Fruit fly (Drosophila melanogaster): Measurements from ENCODE around the gene CG10864.

CG10864 gene

dm6 chr3R:18456196-18456781 lies 44.9 kb upstream of the CG10864 start (continued):
- no peak for TF ChIP-seq Ets65A (GFP tag)
- TF ChIP-seq CG17912 (GFP tag; optimal IDR thresholded peaks at IDR 0.05), result no peak
- no peak for TF ChIP-seq CG10462 (GFP tag; optimal IDR thresholded peaks at IDR 0.05)
- TF ChIP-seq bowl (GFP tag; IDR thresholded peaks at IDR 0.05), result no peak
- no peak for TF ChIP-seq CG17802 (tag; optimal IDR thresholded peaks at IDR 0.05)
- TF ChIP-seq Dbx (GFP tag; IDR thresholded peaks at IDR 0.05), result 0 out of 3 replicates have a peak, but pooled peaks have one; percentile 25
- peak; percentile 12 for TF ChIP-seq maf-S (GFP tag; optimal IDR thresholded peaks at IDR 0.05)
- TF ChIP-seq E2f1 (GFP tag; IDR thresholded peaks at IDR 0.05), result peak; percentile 48; the same call in 1 of the 2 replicates
- TF ChIP-seq CG32767 (GFP tag; IDR thresholded peaks at IDR 0.05), result peak; percentile 50; the same call in 1 of the 2 replicates
- TF ChIP-seq Nf-YA (GFP tag; IDR thresholded peaks at IDR 0.05), result peak; percentile 45; the same call in 1 of the 2 replicates
- TF ChIP-seq CG8944 (GFP tag; optimal IDR thresholded peaks at IDR 0.05), result no peak
- TF ChIP-seq scrt (GFP tag; optimal IDR thresholded peaks at IDR 0.05), result no peak
- TF ChIP-seq CG9876 (GFP tag; optimal IDR thresholded peaks at IDR 0.05), result no peak
- TF ChIP-seq CG6175 (GFP tag; IDR thresholded peaks at IDR 0.05), result no peak
- TF ChIP-seq hth (optimal IDR thresholded peaks at IDR 0.05), result no peak
- no peak for TF ChIP-seq chm (GFP tag; IDR thresholded peaks at IDR 0.05)
- no peak for TF ChIP-seq dan (GFP tag; IDR thresholded peaks at IDR 0.05)
- TF ChIP-seq peb (GFP tag; IDR thresholded peaks at IDR 0.05), result peak; percentile 33; the same call in 1 of the 2 replicates
- no peak for TF ChIP-seq CG10543 (GFP tag; optimal IDR thresholded peaks at IDR 0.05)
- no peak for TF ChIP-seq CG7987 (GFP tag; optimal IDR thresholded peaks at IDR 0.05)
- peak; percentile 63 for TF ChIP-seq CG7786 (GFP tag; optimal IDR thresholded peaks at IDR 0.05)
- TF ChIP-seq ci (GFP tag; IDR thresholded peaks at IDR 0.05), result peak; percentile 64; the same call in 1 of the 3 replicates
- peak; percentile 8 for TF ChIP-seq jumu (GFP tag; optimal IDR thresholded peaks at IDR 0.05)
- no peak for TF ChIP-seq CTCF (GFP tag; optimal IDR thresholded peaks at IDR 0.05)
- no peak for TF ChIP-seq HmgD (GFP tag; optimal IDR thresholded peaks at IDR 0.05)
- no peak for TF ChIP-seq cas (GFP tag; IDR thresholded peaks at IDR 0.05)
- no peak for TF ChIP-seq CG13894 (tag; optimal IDR thresholded peaks at IDR 0.05)
- TF ChIP-seq Dek (tag; optimal IDR thresholded peaks at IDR 0.05), result no peak
- TF ChIP-seq Ada2b (GFP tag; IDR thresholded peaks at IDR 0.05), result peak; percentile 63
- TF ChIP-seq CG11504 (tag; optimal IDR thresholded peaks at IDR 0.05), result peak; percentile 58
- no peak for TF ChIP-seq kni (GFP tag; optimal IDR thresholded peaks at IDR 0.05)
- TF ChIP-seq CG14965 (GFP tag; optimal IDR thresholded peaks at IDR 0.05; ENCODE audit: borderline replicate concordance), result no peak
- TF ChIP-seq fd64A (GFP tag; optimal IDR thresholded peaks at IDR 0.05), result no peak
- peak; percentile 50 for TF ChIP-seq CG18599 (GFP tag; optimal IDR thresholded peaks at IDR 0.05)
- TF ChIP-seq psq (GFP tag; optimal IDR thresholded peaks at IDR 0.05), result no peak
- no peak for TF ChIP-seq fru (optimal IDR thresholded peaks at IDR 0.05)
- TF ChIP-seq CG3995 (GFP tag; optimal IDR thresholded peaks at IDR 0.05), result peak; percentile 29
- peak; percentile 19 for TF ChIP-seq Bteb2 (GFP tag; optimal IDR thresholded peaks at IDR 0.05)
- no peak for TF ChIP-seq CG3163 (GFP tag; optimal IDR thresholded peaks at IDR 0.05)
- TF ChIP-seq HLHmδ (GFP tag; optimal IDR thresholded peaks at IDR 0.05), result no peak
- no peak for TF ChIP-seq pzg (GFP tag; optimal IDR thresholded peaks at IDR 0.05)
- no peak for TF ChIP-seq trh (GFP tag; optimal IDR thresholded peaks at IDR 0.05)
- peak; percentile 47; the same call in 2 of the 3 replicates for TF ChIP-seq B-H1 (GFP tag; IDR thresholded peaks at IDR 0.05)
- no peak for TF ChIP-seq ssp (GFP tag; IDR thresholded peaks at IDR 0.05)
- TF ChIP-seq zfh2 (GFP tag; optimal IDR thresholded peaks at IDR 0.05), result peak; percentile 60
- TF ChIP-seq CG18262 (tag; optimal IDR thresholded peaks at IDR 0.05), result no peak
- no peak for TF ChIP-seq ken (GFP tag; IDR thresholded peaks at IDR 0.05)
- no peak for TF ChIP-seq CG7271 (tag; optimal IDR thresholded peaks at IDR 0.05)
- TF ChIP-seq yki (optimal IDR thresholded peaks at IDR 0.05), result no peak
- TF ChIP-seq sisA (GFP tag; IDR thresholded peaks at IDR 0.05), result peak; percentile 34
- TF ChIP-seq CG10366 (GFP tag; IDR thresholded peaks at IDR 0.05), result peak; percentile 50; the same call in 1 of the 2 replicates
- TF ChIP-seq CHES-1-like (GFP tag; optimal IDR thresholded peaks at IDR 0.05), result peak; percentile 4
- no peak; the same call in 1 of the 2 replicates for TF ChIP-seq rib (GFP tag; IDR thresholded peaks at IDR 0.05)

Measured in whole organism, embryonic.